Worm (Caenorhabditis elegans) whole organism, L4 larva: ENCODE results near the gene mrps-21.

ENCODE experiments used
- T20F7.1 ChIP-seq: fragments of 200-800 bp; sonication (Bioruptor generic); optimal IDR thresholded peaks from 2 replicates; lab custom pipeline; 2018; ENCODE audit warnings: mild to moderate bottlenecking, missing genetic modification characterization, missing compliant biosample characterization
- Y5F2A.4 ChIP-seq: fragments of 200-800 bp; sonication (Bioruptor generic); optimal IDR thresholded peaks from 2 replicates; lab custom pipeline; 2018; ENCODE audit warnings: mild to moderate bottlenecking, missing genetic modification characterization, missing compliant biosample characterization
- aha-1 ChIP-seq: fragments of 150-350 bp; peaks from one replicate; lab custom pipeline; 2014; ENCODE audit warnings: missing biosample characterization, missing genetic modification characterization
- ama-1 ChIP-seq: fragments of 150-350 bp; optimal IDR thresholded peaks from 2 replicates; lab custom pipeline; 2014; ENCODE audit warnings: inconsistent platforms, mixed read lengths
- attf-4 ChIP-seq: sonication (generic microtip); optimal IDR thresholded peaks from 3 replicates; lab custom pipeline; 2017; ENCODE audit warnings: missing biosample characterization, missing genetic modification characterization
- ceh-20 ChIP-seq: fragments of 200-800 bp; sonication (Bioruptor generic); IDR thresholded peaks from 2 replicates; pipeline ENCODE4 v1.3.6; 2022; ENCODE audit warnings: missing genetic modification reagents, missing genetic modification characterization, missing compliant biosample characterization
- ceh-28 ChIP-seq: fragments of 150-350 bp; optimal IDR thresholded peaks from 2 replicates; lab custom pipeline; 2014; ENCODE audit warnings: missing biosample characterization, missing genetic modification reagents, missing genetic modification characterization
- ceh-82 ChIP-seq: sonication (generic microtip); optimal IDR thresholded peaks from 2 replicates; lab custom pipeline; 2017; ENCODE audit warnings: missing biosample characterization, missing genetic modification characterization
- cey-2 ChIP-seq: sonication (generic microtip); optimal IDR thresholded peaks from 3 replicates; lab custom pipeline; 2017; ENCODE audit warnings: missing genetic modification characterization, mild to moderate bottlenecking, missing compliant biosample characterization, antibody characterized with exemption, borderline replicate concordance; ENCODE audit not compliant: insufficient read depth
- daf-12 ChIP-seq: fragments of 150-350 bp; optimal IDR thresholded peaks from 2 replicates; lab custom pipeline; 2014; ENCODE audit warnings: missing biosample characterization, missing genetic modification reagents, missing genetic modification characterization
- dmd-6 ChIP-seq: fragments of 200-800 bp; sonication (Bioruptor generic); IDR thresholded peaks from 2 replicates; pipeline ENCODE4 v1.3.6; 2022; ENCODE audit warnings: missing genetic modification reagents, missing genetic modification characterization, missing compliant biosample characterization
- dmd-9 ChIP-seq: fragments of 200-800 bp; sonication (Bioruptor generic); IDR thresholded peaks from 2 replicates; pipeline ENCODE4 v1.3.6; 2022; ENCODE audit warnings: missing genetic modification reagents, missing genetic modification characterization, missing compliant biosample characterization
- dve-1 ChIP-seq: sonication (generic microtip); optimal IDR thresholded peaks from 2 replicates; lab custom pipeline; 2017; ENCODE audit warnings: antibody characterized with exemption, mild to moderate bottlenecking, missing genetic modification characterization, missing compliant biosample characterization; ENCODE audit not compliant: insufficient read depth
- fkh-10 ChIP-seq: fragments of 150-350 bp; optimal IDR thresholded peaks from 2 replicates; lab custom pipeline; 2014; ENCODE audit warnings: missing biosample characterization, missing genetic modification reagents, missing genetic modification characterization
- hlh-30 ChIP-seq: sonication (generic microtip); optimal IDR thresholded peaks from 2 replicates; lab custom pipeline; 2017; ENCODE audit warnings: antibody characterized with exemption, mild to moderate bottlenecking, missing genetic modification characterization, missing compliant biosample characterization; ENCODE audit not compliant: insufficient read depth
- lim-7 ChIP-seq: fragments of 200-800 bp; sonication (Bioruptor generic); IDR thresholded peaks from 2 replicates; pipeline ENCODE4 v1.3.6; 2022; ENCODE audit warnings: missing genetic modification characterization, missing compliant biosample characterization
- lin-1 ChIP-seq: fragments of 200-800 bp; sonication (Bioruptor generic); IDR thresholded peaks from 2 replicates; pipeline ENCODE4 v1.3.6; 2022; ENCODE audit warnings: missing genetic modification reagents, missing genetic modification characterization, missing compliant biosample characterization
- lin-13 ChIP-seq: fragments of 150-350 bp; optimal IDR thresholded peaks from 2 replicates; lab custom pipeline; 2014; ENCODE audit warnings: missing biosample characterization, missing genetic modification reagents, missing genetic modification characterization
- lir-3 ChIP-seq: sonication (generic microtip); optimal IDR thresholded peaks from 2 replicates; lab custom pipeline; 2016; ENCODE audit warnings: mild to moderate bottlenecking, missing genetic modification characterization, missing compliant biosample characterization
- madf-9 ChIP-seq: fragments of 200-800 bp; sonication (Bioruptor generic); conservative IDR thresholded peaks from 2 replicates; pipeline ENCODE4 v1.3.6; 2022; ENCODE audit warnings: missing genetic modification reagents, missing genetic modification characterization, missing compliant biosample characterization
- mxl-3 ChIP-seq: fragments of 200-800 bp; sonication (Bioruptor generic); optimal IDR thresholded peaks from 2 replicates; lab custom pipeline; 2018; ENCODE audit warnings: mild to moderate bottlenecking, missing genetic modification characterization, missing compliant biosample characterization
- nhr-11 ChIP-seq: fragments of 150-350 bp; optimal IDR thresholded peaks from 2 replicates; lab custom pipeline; 2014; ENCODE audit warnings: missing biosample characterization, missing genetic modification characterization
- nhr-111 ChIP-seq: fragments of 200-800 bp; sonication (Bioruptor generic); optimal IDR thresholded peaks from 2 replicates; lab custom pipeline; 2018; ENCODE audit warnings: mild to moderate bottlenecking, missing genetic modification characterization, missing compliant biosample characterization
- nhr-28 ChIP-seq: fragments of 150-350 bp; optimal IDR thresholded peaks from 2 replicates; lab custom pipeline; 2014; ENCODE audit warnings: missing biosample characterization, missing genetic modification characterization
- nhr-41 ChIP-seq: fragments of 200-800 bp; sonication (Bioruptor generic); IDR thresholded peaks from 2 replicates; pipeline ENCODE4 v1.3.6; 2022; ENCODE audit warnings: missing genetic modification reagents, missing genetic modification characterization, missing compliant biosample characterization
- pha-4 ChIP-seq, 2 experiments: fragments of 150-350 bp in 1 of 2; fragments of 200-800 bp in 1 of 2; sonication (Bioruptor generic) in 1 of 2; IDR thresholded peaks in 1 of 2; optimal IDR thresholded peaks in 1 of 2; 2 replicates each; pipeline versions ENCODE4 v1.3.6 to Lab custom; 2014 to 2022; ENCODE audit warnings: missing genetic modification characterization in 2 of 2, missing genetic modification reagents in 2 of 2, missing biosample characterization in 1 of 2, missing compliant biosample characterization in 1 of 2
- pqm-1 ChIP-seq: sonication (generic microtip); optimal IDR thresholded peaks from 2 replicates; lab custom pipeline; 2017; ENCODE audit warnings: missing biosample characterization, missing genetic modification characterization
- saeg-2 ChIP-seq: fragments of 200-800 bp; sonication (Bioruptor generic); IDR thresholded peaks from 2 replicates; pipeline ENCODE4 v1.3.6; 2022; ENCODE audit warnings: missing genetic modification reagents, missing genetic modification characterization, missing compliant biosample characterization
- unc-62 ChIP-seq, 3 experiments: fragments of 150-350 bp in 1 of 3; sonication (generic microtip); optimal IDR thresholded peaks in 2 of 3; peaks in 1 of 3; 1 replicate in 1 of 3; 2 replicates in 2 of 3; lab custom pipeline; 2014 to 2017; ENCODE audit warnings: missing biosample characterization in 3 of 3, missing genetic modification characterization in 3 of 3, missing genetic modification reagents in 3 of 3, missing genotype in 1 of 3
- vab-7 ChIP-seq: fragments of 200-800 bp; sonication (Bioruptor generic); IDR thresholded peaks from 2 replicates; pipeline ENCODE4 v1.3.6; 2022; ENCODE audit warnings: missing genetic modification reagents, missing genetic modification characterization, missing compliant biosample characterization
- zag-1 ChIP-seq: fragments of 150-350 bp; optimal IDR thresholded peaks from 2 replicates; lab custom pipeline; 2014; ENCODE audit warnings: missing biosample characterization, missing genetic modification characterization
- zfp-2 ChIP-seq: sonication (generic microtip); optimal IDR thresholded peaks from 2 replicates; lab custom pipeline; 2016; ENCODE audit warnings: mild to moderate bottlenecking, missing genetic modification characterization, missing compliant biosample characterization
- zip-11 ChIP-seq: fragments of 200-800 bp; sonication (Bioruptor generic); IDR thresholded peaks from 2 replicates; pipeline ENCODE4 v1.3.6; 2022; ENCODE audit warnings: missing genetic modification characterization, missing compliant biosample characterization
- ztf-7 ChIP-seq: fragments of 150-350 bp; optimal IDR thresholded peaks from 2 replicates; lab custom pipeline; 2014; ENCODE audit warnings: missing biosample characterization, missing genetic modification characterization

mrps-21 gene

ce11 chrIV:4613516-4613915, 45.8 kb downstream of the mrps-21 start:
- TF ChIP-seq vab-7 (GFP tag; lab: Robert Waterston, UW), result no peak
- peak; percentile 25 for TF ChIP-seq nhr-11 (tag; lab: Kevin White, UChicago)
- no peak for TF ChIP-seq attf-4 (tag; lab: Kevin White, UChicago)
- no peak for TF ChIP-seq nhr-111
- no peak for TF ChIP-seq lir-3 (tag; lab: Kevin White, UChicago)
- peak; percentile 44 for TF ChIP-seq aha-1
- TF ChIP-seq pha-4 (GFP tag; IDR thresholded peaks at IDR 0.05; lab: Robert Waterston, UW), result no peak
- TF ChIP-seq pha-4 (tag; optimal IDR thresholded peaks at IDR 0.05; lab: Kevin White, UChicago), result no peak
- 0 out of 2 replicates have a peak, but pooled peaks have one; percentile 37 for TF ChIP-seq dmd-9 (GFP tag; lab: Robert Waterston, UW)

ce11 chrIV:4612597-4612996, 46.7 kb downstream of the mrps-21 start:
- TF ChIP-seq zip-11 (GFP tag; lab: Robert Waterston, UW) (no peak), aha-1 (peak; percentile 88), unc-62 (GFP tag; optimal IDR thresholded peaks at IDR 0.05 in 1 of 2; lab: Kevin White, UChicago) (peak in 1 of 2 experiments; percentile 77), unc-62 (tag; optimal IDR thresholded peaks at IDR 0.05; lab: Kevin White, UChicago) (no peak), saeg-2 (GFP tag; lab: Robert Waterston, UW) (peak; percentile 35; the same call in 1 of the 2 replicates)

- peak; percentile 38 for TF ChIP-seq aha-1
- TF ChIP-seq pqm-1 (tag; lab: Kevin White, UChicago), result no peak
- no peak for TF ChIP-seq ceh-28
- TF ChIP-seq ztf-7 (tag; lab: Kevin White, UChicago), result no peak
- TF ChIP-seq zag-1, result no peak
- 0 out of 2 replicates have a peak, but pooled peaks have one; percentile 27 for TF ChIP-seq lim-7 (GFP tag; lab: Robert Waterston, UW)
Observed at ce11 chrIV:4611740-4612139, 47.6 kb downstream of the mrps-21 start.

- TF ChIP-seq unc-62 (GFP tag; optimal IDR thresholded peaks at IDR 0.05 in 1 of 2; lab: Kevin White, UChicago), result no peak
- no peak for TF ChIP-seq unc-62 (tag; optimal IDR thresholded peaks at IDR 0.05; lab: Kevin White, UChicago)
- no peak for TF ChIP-seq dve-1
- no peak for TF ChIP-seq mxl-3 (GFP tag; lab: Kevin White, UChicago)
- no peak for TF ChIP-seq daf-12 (tag; lab: Kevin White, UChicago)
- TF ChIP-seq lin-1, result no peak
- TF ChIP-seq madf-9 (GFP tag; lab: Robert Waterston, UW), result no peak
- TF ChIP-seq ceh-20 (GFP tag; lab: Robert Waterston, UW), result no peak
- no peak for TF ChIP-seq nhr-41 (GFP tag; lab: Robert Waterston, UW)
- no peak for TF ChIP-seq ama-1 (lab: Kevin White, UChicago)
- no peak for TF ChIP-seq Y5F2A.4 (GFP tag; lab: Kevin White, UChicago)
- TF ChIP-seq fkh-10 (GFP tag; lab: Kevin White, UChicago), result no peak
- no peak for TF ChIP-seq T20F7.1
- TF ChIP-seq nhr-28 (tag; lab: Kevin White, UChicago), result no peak
- TF ChIP-seq ceh-82 (tag; lab: Kevin White, UChicago), result no peak
- no peak for TF ChIP-seq hlh-30 (tag; lab: Kevin White, UChicago)
- TF ChIP-seq dmd-6 (GFP tag; lab: Robert Waterston, UW), result no peak
- TF ChIP-seq zfp-2 (tag; lab: Kevin White, UChicago), result no peak
- TF ChIP-seq cey-2 (tag; lab: Kevin White, UChicago), result no peak
- TF ChIP-seq lin-13 (GFP tag; lab: Kevin White, UChicago), result no peak
- TF ChIP-seq, all 104 proteins: peak for 0
Observed at ce11 chrIV:4609568-4609967, 49.7 kb downstream of the mrps-21 start, which contains the start of gene col-110. Gene col-110, minus strand, starts transcription at chrIV:4609668.
